Worm (Caenorhabditis elegans) whole organism, mixed stage, embryonic: Measurements from ENCODE around the gene F36H1.12.

Source experiments
- blmp-1 ChIP-seq: fragments of 150-350 bp; optimal IDR thresholded peaks from 2 replicates; lab custom pipeline; 2014; ENCODE audit warnings: missing biosample characterization, missing genetic modification characterization
- ham-2 ChIP-seq: fragments of 200-800 bp; sonication (Bioruptor generic); optimal IDR thresholded peaks from 2 replicates; lab custom pipeline; 2018; ENCODE audit warnings: mild to moderate bottlenecking, missing genetic modification characterization, missing compliant biosample characterization
- hlh-1 ChIP-seq: fragments of 150-350 bp; optimal IDR thresholded peaks from 2 replicates; lab custom pipeline; 2014; ENCODE audit warnings: missing biosample characterization, missing genetic modification reagents, missing genetic modification characterization
- lin-13 ChIP-seq: fragments of 150-350 bp; optimal IDR thresholded peaks from 2 replicates; lab custom pipeline; 2014; ENCODE audit warnings: missing biosample characterization, missing genetic modification characterization
- lsy-2 ChIP-seq: fragments of 150-350 bp; optimal IDR thresholded peaks from 2 replicates; lab custom pipeline; 2014; ENCODE audit warnings: missing biosample characterization, missing genetic modification characterization
- mab-5 ChIP-seq: fragments of 150-350 bp; optimal IDR thresholded peaks from 2 replicates; lab custom pipeline; 2014; ENCODE audit warnings: missing biosample characterization, missing genetic modification characterization
- mls-2 ChIP-seq: sonication (generic microtip); optimal IDR thresholded peaks from 2 replicates; lab custom pipeline; 2016; ENCODE audit warnings: mild to moderate bottlenecking, missing genetic modification characterization, moderate library complexity, missing compliant biosample characterization
- nhr-12 ChIP-seq: fragments of 150-350 bp; optimal IDR thresholded peaks from 2 replicates; lab custom pipeline; 2014; ENCODE audit warnings: missing biosample characterization, missing genetic modification characterization
- nhr-76 ChIP-seq: sonication (generic microtip); optimal IDR thresholded peaks from 2 replicates; lab custom pipeline; 2017; ENCODE audit warnings: missing biosample characterization, missing genetic modification characterization
- pha-4 ChIP-seq: fragments of 150-350 bp; optimal IDR thresholded peaks from 2 replicates; lab custom pipeline; 2018; ENCODE audit warnings: missing biosample characterization, missing genetic modification reagents, missing genetic modification characterization
- sem-2 ChIP-seq: fragments of 200-800 bp; sonication (Bioruptor generic); optimal IDR thresholded peaks from 2 replicates; lab custom pipeline; 2018; ENCODE audit warnings: mild to moderate bottlenecking, missing genetic modification characterization, missing compliant biosample characterization
- snpc-4 ChIP-seq: fragments of 150-350 bp; optimal IDR thresholded peaks from 2 replicates; lab custom pipeline; 2014; ENCODE audit warnings: missing biosample characterization, missing genetic modification characterization
- sptf-1 ChIP-seq: sonication (generic microtip); optimal IDR thresholded peaks from 2 replicates; lab custom pipeline; 2017; ENCODE audit warnings: mild to moderate bottlenecking, missing genetic modification characterization, moderate library complexity, missing compliant biosample characterization
- unc-62 ChIP-seq: fragments of 150-350 bp; optimal IDR thresholded peaks from 2 replicates; lab custom pipeline; 2014; ENCODE audit warnings: missing biosample characterization, missing genetic modification reagents, missing genetic modification characterization

DNA sequence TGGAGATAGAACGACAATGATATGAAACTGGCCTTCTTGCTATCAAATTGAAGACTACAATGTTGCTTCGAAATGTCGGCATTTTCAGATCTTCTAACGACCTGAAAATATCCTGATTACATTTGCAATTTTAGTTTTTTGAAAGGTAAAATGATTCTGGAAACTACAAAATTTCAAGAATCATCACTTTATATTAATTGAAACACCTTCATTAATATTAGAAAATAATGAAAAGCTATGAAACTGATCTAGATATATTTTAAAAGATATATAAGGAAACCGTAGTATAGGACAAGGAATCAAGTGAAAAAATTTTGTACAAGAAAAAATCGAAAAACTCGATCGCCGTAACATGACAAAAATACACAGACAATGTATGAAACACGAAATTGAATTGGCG is 41.6 kb downstream of the F36H1.12 start, which contains the start of gene ndx-9:
- TF ChIP-seq snpc-4 (tag; lab: Kevin White, UChicago) (no peak), pha-4 (tag; lab: Kevin White, UChicago) (no peak), lsy-2 (no peak), unc-62 (GFP tag; lab: Kevin White, UChicago) (no peak), mls-2 (tag; lab: Kevin White, UChicago) (no peak), sptf-1 (tag; lab: Kevin White, UChicago) (no peak), lin-13 (tag; lab: Kevin White, UChicago) (no peak), ham-2 (no peak), nhr-12 (tag; lab: Kevin White, UChicago) (no peak), sem-2 (GFP tag; lab: Kevin White, UChicago) (no peak), hlh-1 (tag; lab: Kevin White, UChicago) (no peak), blmp-1 (tag; lab: Kevin White, UChicago) (no peak), nhr-76 (tag; lab: Kevin White, UChicago) (no peak), mab-5 (tag; lab: Kevin White, UChicago) (no peak)
